Worm (Caenorhabditis elegans) whole organism, late embryonic: Measurements from ENCODE around the gene Y43F8B.13.
A peak's percentile ranks its signal among the peaks of the same experiment; 100 is the strongest.

Source experiments
- F13H6.1 ChIP-seq: sonication (generic microtip); optimal IDR thresholded peaks from 2 replicates; lab custom pipeline; 2016; ENCODE audit warnings: missing genetic modification characterization, missing compliant biosample characterization
- K09A11.1 ChIP-seq: sonication (generic microtip); optimal IDR thresholded peaks from 2 replicates; lab custom pipeline; 2017; ENCODE audit warnings: antibody characterized with exemption, mild to moderate bottlenecking, missing genetic modification characterization, missing compliant biosample characterization; ENCODE audit not compliant: insufficient read depth
- T23F11.4 ChIP-seq: fragments of 200-800 bp; sonication (Bioruptor generic); optimal IDR thresholded peaks from 2 replicates; lab custom pipeline; 2018; ENCODE audit warnings: mild to moderate bottlenecking, missing genetic modification characterization, missing compliant biosample characterization
- ahr-1 ChIP-seq: sonication (generic microtip); optimal IDR thresholded peaks from 2 replicates; lab custom pipeline; 2016; ENCODE audit warnings: missing genetic modification characterization, missing compliant biosample characterization
- ama-1 ChIP-seq: fragments of 150-350 bp; optimal IDR thresholded peaks from 2 replicates; lab custom pipeline; 2014
- ceh-14 ChIP-seq: sonication (generic microtip); optimal IDR thresholded peaks from 2 replicates; lab custom pipeline; 2016; ENCODE audit warnings: missing genotype, missing genetic modification characterization, missing compliant biosample characterization
- ceh-18 ChIP-seq: sonication (generic microtip); optimal IDR thresholded peaks from 2 replicates; lab custom pipeline; 2016; ENCODE audit warnings: missing genetic modification characterization, missing compliant biosample characterization
- ceh-24 ChIP-seq: sonication (generic microtip); optimal IDR thresholded peaks from 2 replicates; lab custom pipeline; 2016; ENCODE audit warnings: mild to moderate bottlenecking, missing genetic modification characterization, missing compliant biosample characterization
- ceh-30 ChIP-seq: fragments of 150-350 bp; optimal IDR thresholded peaks from 2 replicates; lab custom pipeline; 2014; ENCODE audit warnings: missing biosample characterization, missing genetic modification characterization
- ceh-45 ChIP-seq: fragments of 200-800 bp; sonication (Bioruptor generic); IDR thresholded peaks from 2 replicates; pipeline ENCODE4 v1.3.6; 2022; ENCODE audit warnings: missing genetic modification reagents, missing genetic modification characterization, missing compliant biosample characterization
- ceh-48 ChIP-seq: sonication (generic microtip); optimal IDR thresholded peaks from 2 replicates; lab custom pipeline; 2016; ENCODE audit warnings: missing genetic modification characterization, inconsistent platforms, missing compliant biosample characterization
- ceh-6 ChIP-seq: fragments of 200-800 bp; sonication (Bioruptor generic); optimal IDR thresholded peaks from 2 replicates; lab custom pipeline; 2018; ENCODE audit warnings: mild to moderate bottlenecking, missing genetic modification characterization, missing compliant biosample characterization
- che-1 ChIP-seq: sonication (generic microtip); optimal IDR thresholded peaks from 2 replicates; lab custom pipeline; 2016; ENCODE audit warnings: mild to moderate bottlenecking, missing genetic modification characterization, missing compliant biosample characterization
- elt-2 ChIP-seq: sonication (generic microtip); optimal IDR thresholded peaks from 2 replicates; lab custom pipeline; 2016; ENCODE audit warnings: missing genetic modification reagents, missing genetic modification characterization, missing compliant biosample characterization
- eyg-1 ChIP-seq: sonication (generic microtip); optimal IDR thresholded peaks from 2 replicates; lab custom pipeline; 2016; ENCODE audit warnings: missing genotype, missing genetic modification characterization, missing compliant biosample characterization
- fax-1 ChIP-seq: sonication (generic microtip); optimal IDR thresholded peaks from 2 replicates; lab custom pipeline; 2016; ENCODE audit warnings: missing genotype, missing genetic modification characterization, missing compliant biosample characterization
- gmeb-2 ChIP-seq: sonication (generic microtip); optimal IDR thresholded peaks from 2 replicates; lab custom pipeline; 2016; ENCODE audit warnings: missing genetic modification characterization, inconsistent platforms, missing compliant biosample characterization
- hlh-13 ChIP-seq: fragments of 200-800 bp; sonication (Bioruptor generic); optimal IDR thresholded peaks from 2 replicates; lab custom pipeline; 2018; ENCODE audit warnings: mild to moderate bottlenecking, missing genetic modification characterization, missing compliant biosample characterization
- hlh-6 ChIP-seq: sonication (generic microtip); optimal IDR thresholded peaks from 2 replicates; lab custom pipeline; 2016; ENCODE audit warnings: missing genotype, missing genetic modification characterization, missing compliant biosample characterization
- lin-11 ChIP-seq: fragments of 200-800 bp; sonication (Bioruptor generic); optimal IDR thresholded peaks from 2 replicates; lab custom pipeline; 2018; ENCODE audit warnings: mild to moderate bottlenecking, missing genetic modification characterization, missing compliant biosample characterization
- madf-2 ChIP-seq: sonication (generic microtip); optimal IDR thresholded peaks from 2 replicates; lab custom pipeline; 2017; ENCODE audit warnings: missing genetic modification characterization, missing compliant biosample characterization
- mec-3 ChIP-seq: sonication (generic microtip); optimal IDR thresholded peaks from 2 replicates; lab custom pipeline; 2016; ENCODE audit warnings: borderline replicate concordance, missing genetic modification characterization, missing compliant biosample characterization
- nhr-232 ChIP-seq: sonication (generic microtip); optimal IDR thresholded peaks from 2 replicates; lab custom pipeline; 2016; ENCODE audit warnings: missing genetic modification characterization, missing compliant biosample characterization
- odd-2 ChIP-seq: sonication (generic microtip); optimal IDR thresholded peaks from 2 replicates; lab custom pipeline; 2017; ENCODE audit warnings: antibody characterized with exemption, mild to moderate bottlenecking, missing genetic modification characterization, missing compliant biosample characterization
- pag-3 ChIP-seq: sonication (generic microtip); optimal IDR thresholded peaks from 2 replicates; lab custom pipeline; 2016; ENCODE audit warnings: missing compliant biosample characterization, missing genetic modification characterization, borderline replicate concordance
- pha-4 ChIP-seq: fragments of 150-350 bp; optimal IDR thresholded peaks from 2 replicates; lab custom pipeline; 2018; ENCODE audit warnings: missing biosample characterization, missing genetic modification reagents, missing genetic modification characterization
- pqm-1 ChIP-seq: sonication (generic microtip); optimal IDR thresholded peaks from 2 replicates; lab custom pipeline; 2016; ENCODE audit warnings: missing genetic modification characterization, missing compliant biosample characterization
- pros-1 ChIP-seq: fragments of 150-350 bp; optimal IDR thresholded peaks from 2 replicates; lab custom pipeline; 2014; ENCODE audit warnings: missing biosample characterization, missing genetic modification reagents, missing genetic modification characterization
- ref-2 ChIP-seq: sonication (generic microtip); optimal IDR thresholded peaks from 2 replicates; lab custom pipeline; 2016; ENCODE audit warnings: missing genetic modification characterization, missing compliant biosample characterization
- rnt-1 ChIP-seq: sonication (generic microtip); optimal IDR thresholded peaks from 2 replicates; lab custom pipeline; 2016; ENCODE audit warnings: missing genetic modification characterization, missing compliant biosample characterization
- sdc-2 ChIP-seq: sonication (generic microtip); optimal IDR thresholded peaks from 2 replicates; lab custom pipeline; 2016; ENCODE audit warnings: missing genotype, missing genetic modification characterization, missing compliant biosample characterization
- sox-2 ChIP-seq: fragments of 200-800 bp; sonication (Bioruptor generic); IDR thresholded peaks from 2 replicates; pipeline ENCODE4 v1.3.6; 2022; ENCODE audit warnings: missing genetic modification reagents, missing genetic modification characterization, missing compliant biosample characterization
- syd-9 ChIP-seq: sonication (generic microtip); optimal IDR thresholded peaks from 2 replicates; lab custom pipeline; 2016; ENCODE audit warnings: mild to moderate bottlenecking, missing genetic modification characterization, moderate library complexity, missing compliant biosample characterization
- tbx-7 ChIP-seq: sonication (generic microtip); optimal IDR thresholded peaks from 2 replicates; lab custom pipeline; 2016; ENCODE audit warnings: missing genotype, missing genetic modification characterization, missing compliant biosample characterization
- unc-3 ChIP-seq, 2 experiments: fragments of 200-800 bp in 1 of 2; sonication (Bioruptor generic) in 1 of 2; sonication (generic microtip) in 1 of 2; conservative IDR thresholded peaks in 1 of 2; optimal IDR thresholded peaks in 1 of 2; 2 replicates each; pipeline versions ENCODE4 v1.3.6 to Lab custom; 2016 to 2022; ENCODE audit warnings: missing compliant biosample characterization in 2 of 2, missing genetic modification characterization in 2 of 2, missing genetic modification reagents in 1 of 2
- unc-55 ChIP-seq: sonication (generic microtip); optimal IDR thresholded peaks from 2 replicates; lab custom pipeline; 2017; ENCODE audit warnings: missing biosample characterization, missing genetic modification reagents, missing genetic modification characterization
- unc-86 ChIP-seq: sonication (generic microtip); optimal IDR thresholded peaks from 2 replicates; lab custom pipeline; 2016; ENCODE audit warnings: missing genetic modification characterization, missing compliant biosample characterization
- ztf-16 ChIP-seq: sonication (generic microtip); optimal IDR thresholded peaks from 2 replicates; lab custom pipeline; 2017; ENCODE audit warnings: missing genetic modification characterization, missing compliant biosample characterization

Gene Y43F8B.13

ce11 chrV:19443599-19443998, 12.2 kb upstream of the Y43F8B.13 start:
- no peak for TF ChIP-seq pha-4 (tag; lab: Kevin White, UChicago)
- TF ChIP-seq ama-1: no peak
- no peak for TF ChIP-seq elt-2 (tag; lab: Kevin White, UChicago)
- no peak for TF ChIP-seq unc-55 (GFP tag; lab: Kevin White, UChicago)
- TF ChIP-seq pros-1 (tag; lab: Kevin White, UChicago): no peak
- no peak for TF ChIP-seq hlh-6 (tag; lab: Kevin White, UChicago)
- no peak for TF ChIP-seq fax-1 (tag; lab: Kevin White, UChicago)
- TF ChIP-seq ref-2 (tag; lab: Kevin White, UChicago): no peak

ce11 chrV:19445442-19445841, 10.3 kb upstream of the Y43F8B.13 start, which contains the start of gene M04C3.1:
TSS of gene M04C3.1 (minus strand) at chrV:19445605.
- no peak for TF ChIP-seq nhr-232 (tag; lab: Kevin White, UChicago)
- TF ChIP-seq ztf-16 (tag; lab: Kevin White, UChicago): no peak
- no peak for TF ChIP-seq ahr-1
- TF ChIP-seq unc-3 (GFP tag; conservative IDR thresholded peaks at IDR 0.05; lab: Robert Waterston, UW): no peak
- TF ChIP-seq unc-3 (tag; optimal IDR thresholded peaks at IDR 0.05; lab: Kevin White, UChicago): no peak
- no peak for TF ChIP-seq rnt-1 (tag; lab: Kevin White, UChicago)
- TF ChIP-seq fax-1 (tag; lab: Kevin White, UChicago): no peak
- no peak for TF ChIP-seq ceh-18
- no peak for TF ChIP-seq hlh-6 (tag; lab: Kevin White, UChicago)
- no peak for TF ChIP-seq sox-2 (GFP tag; lab: Robert Waterston, UW)
- TF ChIP-seq tbx-7 (tag; lab: Kevin White, UChicago): no peak
- TF ChIP-seq pag-3 (tag; lab: Kevin White, UChicago): no peak
- no peak for TF ChIP-seq pqm-1 (tag; lab: Kevin White, UChicago)
- no peak for TF ChIP-seq ama-1
- TF ChIP-seq hlh-13 (GFP tag; lab: Kevin White, UChicago): no peak
- TF ChIP-seq unc-55 (GFP tag; lab: Kevin White, UChicago): no peak
- TF ChIP-seq madf-2: no peak
- no peak for TF ChIP-seq odd-2
- no peak for TF ChIP-seq lin-11 (tag; lab: Kevin White, UChicago)
- TF ChIP-seq eyg-1: no peak
- TF ChIP-seq ceh-48 (tag; lab: Kevin White, UChicago): no peak

ce11 chrV:19448805-19449204, 6.9 kb upstream of the Y43F8B.13 start, which contains the start of gene M04C3.2:
TSS of gene M04C3.2 (minus strand) at chrV:19448905.
- TF ChIP-seq eyg-1: no peak
- no peak for TF ChIP-seq pqm-1 (tag; lab: Kevin White, UChicago)
- no peak for TF ChIP-seq nhr-232 (tag; lab: Kevin White, UChicago)
- TF ChIP-seq T23F11.4 (GFP tag; lab: Kevin White, UChicago): no peak
- no peak for TF ChIP-seq pha-4 (tag; lab: Kevin White, UChicago)
- TF ChIP-seq ceh-6 (GFP tag; lab: Kevin White, UChicago): no peak

ce11 chrV:19449544-19449943, 6.2 kb upstream of the Y43F8B.13 start, which contains the start of gene M04C3.5:
TSS of gene M04C3.5 (plus strand) at chrV:19449733.
- no peak for TF ChIP-seq nhr-232 (tag; lab: Kevin White, UChicago)
- no peak for TF ChIP-seq mec-3
- TF ChIP-seq fax-1 (tag; lab: Kevin White, UChicago): no peak
- TF ChIP-seq elt-2 (tag; lab: Kevin White, UChicago): peak; percentile 8
- no peak for TF ChIP-seq che-1 (tag; lab: Kevin White, UChicago)
- TF ChIP-seq, all 69 proteins: peak for 1

- TF ChIP-seq ceh-30 (tag; lab: Kevin White, UChicago) (no peak), gmeb-2 (tag; lab: Kevin White, UChicago) (no peak), unc-86 (tag; lab: Kevin White, UChicago) (no peak), ceh-45 (GFP tag; lab: Robert Waterston, UW) (no peak), ceh-24 (tag; lab: Kevin White, UChicago) (no peak), unc-55 (GFP tag; lab: Kevin White, UChicago) (no peak), syd-9 (tag; lab: Kevin White, UChicago) (no peak), K09A11.1 (tag; lab: Kevin White, UChicago) (no peak), sdc-2 (tag; lab: Kevin White, UChicago) (no peak), ceh-6 (GFP tag; lab: Kevin White, UChicago) (no peak), nhr-232 (tag; lab: Kevin White, UChicago) (no peak), F13H6.1 (tag; lab: Kevin White, UChicago) (no peak), ceh-14 (tag; lab: Kevin White, UChicago) (no peak)
Observed at ce11 chrV:19457120-19457519, 1.4 kb downstream of the Y43F8B.13 start, which contains the start of gene Y43F8B.24. TSS of gene Y43F8B.24 (plus strand) at chrV:19457420.
